Fruit fly (Drosophila melanogaster): ENCODE measurements around the gene CG13737.
A peak's percentile ranks its signal among the peaks of the same experiment; 100 is the strongest.

The CG13737 gene

dm6 chr3L:13912777-13913176 lies 34.0 kb downstream of the CG13737 start (continued):
- TF ChIP-seq ato (GFP tag; IDR thresholded peaks at IDR 0.05; ENCODE audit: partially characterized antibody) (no peak), ewg (GFP tag; optimal IDR thresholded peaks at IDR 0.05) (no peak), CG12155 (GFP tag; optimal IDR thresholded peaks at IDR 0.05) (no peak), bigmax (GFP tag; optimal IDR thresholded peaks at IDR 0.05) (no peak), hb (GFP tag; IDR thresholded peaks at IDR 0.05; ENCODE audit: partially characterized antibody) (no peak), CG7786 (GFP tag; optimal IDR thresholded peaks at IDR 0.05) (no peak), eyg (GFP tag; optimal IDR thresholded peaks at IDR 0.05) (no peak), CG7372 (GFP tag; IDR thresholded peaks at IDR 0.05) (no peak), ssp (GFP tag; IDR thresholded peaks at IDR 0.05) (no peak), Dip2 (GFP tag; IDR thresholded peaks at IDR 0.05) (no peak), CG1647 (GFP tag; optimal IDR thresholded peaks at IDR 0.05) (no peak), sna (GFP tag; IDR thresholded peaks at IDR 0.05; ENCODE audit: partially characterized antibody) (no peak), br (optimal IDR thresholded peaks at IDR 0.05) (no peak), CG10979 (tag; optimal IDR thresholded peaks at IDR 0.05) (no peak), CG2875 (GFP tag; optimal IDR thresholded peaks at IDR 0.05) (no peak), gfzf (GFP tag; optimal IDR thresholded peaks at IDR 0.05) (no peak), CG12942 (GFP tag; optimal IDR thresholded peaks at IDR 0.05) (no peak), CG2678 (tag; optimal IDR thresholded peaks at IDR 0.05) (peak; percentile 53), CG9817 (tag; optimal IDR thresholded peaks at IDR 0.05) (no peak), vvl (GFP tag; IDR thresholded peaks at IDR 0.05) (no peak), gt (GFP tag; IDR thresholded peaks at IDR 0.05) (no peak), HLH54F (GFP tag; optimal IDR thresholded peaks at IDR 0.05) (no peak), CG10431 (GFP tag; optimal IDR thresholded peaks at IDR 0.05) (no peak), jigr1 (GFP tag; IDR thresholded peaks at IDR 0.05) (no peak), CG12769 (tag; optimal IDR thresholded peaks at IDR 0.05) (peak; percentile 56), CG3726 (GFP tag; IDR thresholded peaks at IDR 0.05) (no peak), psq (GFP tag; optimal IDR thresholded peaks at IDR 0.05) (no peak), Dll (GFP tag; IDR thresholded peaks at IDR 0.05; ENCODE audit: partially characterized antibody) (no peak), CG9727 (GFP tag; optimal IDR thresholded peaks at IDR 0.05) (no peak), CG31441 (GFP tag; IDR thresholded peaks at IDR 0.05) (no peak), Fer2 (tag; optimal IDR thresholded peaks at IDR 0.05) (no peak), CG18599 (GFP tag; optimal IDR thresholded peaks at IDR 0.05) (peak; percentile 75), bab2 (GFP tag; optimal IDR thresholded peaks at IDR 0.05) (no peak), Sry-β (GFP tag; optimal IDR thresholded peaks at IDR 0.05) (no peak), Atf-2 (GFP tag; optimal IDR thresholded peaks at IDR 0.05) (no peak), Ptx1 (GFP tag; IDR thresholded peaks at IDR 0.05) (no peak), H15 (GFP tag; IDR thresholded peaks at IDR 0.05) (no peak), CG1024 (GFP tag; IDR thresholded peaks at IDR 0.05) (no peak), gem (tag; optimal IDR thresholded peaks at IDR 0.05) (peak; percentile 25), CG17328 (GFP tag; IDR thresholded peaks at IDR 0.05) (no peak), BEAF-32 (GFP tag; optimal IDR thresholded peaks at IDR 0.05) (no peak), gcm (GFP tag; optimal IDR thresholded peaks at IDR 0.05) (no peak), E2f1 (GFP tag; IDR thresholded peaks at IDR 0.05) (no peak), Hr51 (GFP tag; optimal IDR thresholded peaks at IDR 0.05) (no peak), CG4282 (GFP tag; optimal IDR thresholded peaks at IDR 0.05) (no peak), Aef1 (GFP tag; IDR thresholded peaks at IDR 0.05) (no peak), wdn (GFP tag; IDR thresholded peaks at IDR 0.05) (no peak), zfh1 (GFP tag; IDR thresholded peaks at IDR 0.05) (no peak), Spps (tag; optimal IDR thresholded peaks at IDR 0.05) (no peak), eve (GFP tag; optimal IDR thresholded peaks at IDR 0.05) (no peak), CG30431 (GFP tag; optimal IDR thresholded peaks at IDR 0.05) (no peak), lbe (GFP tag; optimal IDR thresholded peaks at IDR 0.05) (no peak)
